Fruit fly (Drosophila melanogaster) whole organism: ENCODE measurements around the gene Acp98AB.

Experiments
- Dll ChIP-seq: fragments of >200 bp; optimal IDR thresholded peaks from 2 replicates; lab custom pipeline; 2017
- EcR ChIP-seq, 2 experiments: fragments of >200 bp; optimal IDR thresholded peaks; 2 replicates each; lab custom pipeline; 2017; ENCODE audit warnings: missing biosample characterization in 2 of 2, missing genetic modification characterization in 2 of 2, missing genetic modification reagents in 2 of 2
- pan ChIP-seq: fragments of >200 bp; optimal IDR thresholded peaks from 2 replicates; lab custom pipeline; 2017
- usp ChIP-seq: fragments of >200 bp; optimal IDR thresholded peaks from 2 replicates; lab custom pipeline; 2017; ENCODE audit warnings: missing biosample characterization, missing genetic modification characterization, mixed read lengths

dm6 chr3R:27679019-27679418, 15.7 kb upstream of the Acp98AB start, which contains the start of gene CG12883:
- TF ChIP-seq usp (GFP tag; lab: Kevin White, UChicago) (no peak), EcR (GFP tag; optimal IDR thresholded peaks at IDR 0.05; lab: Kevin White, UChicago) (no peak), Dll (lab: Kevin White, UChicago) (no peak), pan (lab: Kevin White, UChicago) (no peak)
